Fruit fly (Drosophila melanogaster): ENCODE measurements around the gene Trmt61.

Trmt61 gene

dm6 chr3R:26036153-26037144 is 22.8 kb upstream of the Trmt61 start (continued):
- TF ChIP-seq dpn (GFP tag; optimal IDR thresholded peaks at IDR 0.05): peak; percentile 60 to 65
- peak; percentile 59 for TF ChIP-seq cato (GFP tag; optimal IDR thresholded peaks at IDR 0.05; ENCODE audit: borderline replicate concordance)
- TF ChIP-seq tap (tag; optimal IDR thresholded peaks at IDR 0.05): peak; percentile 88
- peak; percentile 98 for TF ChIP-seq CG17829 (tag; optimal IDR thresholded peaks at IDR 0.05)
- no peak for TF ChIP-seq pzg (GFP tag; optimal IDR thresholded peaks at IDR 0.05)
- TF ChIP-seq CG14965 (GFP tag; optimal IDR thresholded peaks at IDR 0.05; ENCODE audit: borderline replicate concordance): no peak
- TF ChIP-seq bbx (GFP tag; IDR thresholded peaks at IDR 0.05; ENCODE audit: partially characterized antibody): 0 out of 2 replicates have a peak, but pooled peaks have one; percentile 40
- TF ChIP-seq CoRest (tag; optimal IDR thresholded peaks at IDR 0.05): peak; percentile 96
- peak; percentile 92 for TF ChIP-seq fd102C (GFP tag; optimal IDR thresholded peaks at IDR 0.05)
- peak; percentile 68 for TF ChIP-seq CG13123 (GFP tag; optimal IDR thresholded peaks at IDR 0.05)
- TF ChIP-seq CG33557 (GFP tag; optimal IDR thresholded peaks at IDR 0.05): peak; percentile 100
- no peak for TF ChIP-seq Atf6 (GFP tag; IDR thresholded peaks at IDR 0.05)
- peak; percentile 96 for TF ChIP-seq CG2202 (tag; optimal IDR thresholded peaks at IDR 0.05)
- TF ChIP-seq gcm (GFP tag; optimal IDR thresholded peaks at IDR 0.05): peak; percentile 97
- TF ChIP-seq Dip2 (GFP tag; IDR thresholded peaks at IDR 0.05): no peak
- TF ChIP-seq Sry-β (GFP tag; optimal IDR thresholded peaks at IDR 0.05): peak; percentile 66
- no peak for TF ChIP-seq br (optimal IDR thresholded peaks at IDR 0.05)
- TF ChIP-seq slbo (GFP tag; IDR thresholded peaks at IDR 0.05): no peak
- peak; percentile 81; the same call in 1 of the 2 replicates for TF ChIP-seq CG17328 (GFP tag; IDR thresholded peaks at IDR 0.05)
- peak; percentile 56 for TF ChIP-seq Neu2 (GFP tag; optimal IDR thresholded peaks at IDR 0.05; ENCODE audit: borderline replicate concordance)
- peak; percentile 77 for TF ChIP-seq CG8281 (tag; optimal IDR thresholded peaks at IDR 0.05)
- TF ChIP-seq CG6683 (GFP tag; optimal IDR thresholded peaks at IDR 0.05): peak; percentile 63
- TF ChIP-seq Meics (GFP tag; optimal IDR thresholded peaks at IDR 0.05): peak; percentile 42
- 0 out of 2 replicates have a peak, but pooled peaks have one; percentile 38 for TF ChIP-seq stc (GFP tag; IDR thresholded peaks at IDR 0.05)
- TF ChIP-seq CHES-1-like (GFP tag; optimal IDR thresholded peaks at IDR 0.05): peak; percentile 58
- TF ChIP-seq Stat92E (GFP tag; optimal IDR thresholded peaks at IDR 0.05): peak in 1 of 3 experiments; percentile 99
- peak; percentile 99 for TF ChIP-seq CG10979 (tag; optimal IDR thresholded peaks at IDR 0.05)
- TF ChIP-seq dati (GFP tag; IDR thresholded peaks at IDR 0.05): no peak
- peak; percentile 95 for TF ChIP-seq CG13424 (tag; optimal IDR thresholded peaks at IDR 0.05)
- peak; percentile 75 for TF ChIP-seq TFAM (GFP tag; optimal IDR thresholded peaks at IDR 0.05)
- peak; percentile 98 for TF ChIP-seq nmo (GFP tag; optimal IDR thresholded peaks at IDR 0.05)
- peak; percentile 94 for TF ChIP-seq CG16815 (GFP tag; optimal IDR thresholded peaks at IDR 0.05)
- TF ChIP-seq gem (tag; optimal IDR thresholded peaks at IDR 0.05): peak; percentile 96
- TF ChIP-seq CG12104 (GFP tag; optimal IDR thresholded peaks at IDR 0.05): peak; percentile 83
- TF ChIP-seq CG14710 (tag; optimal IDR thresholded peaks at IDR 0.05): peak; percentile 98
- no peak for TF ChIP-seq schlank (tag; optimal IDR thresholded peaks at IDR 0.05)
- peak; percentile 90 for TF ChIP-seq CG7271 (tag; optimal IDR thresholded peaks at IDR 0.05)
- peak; percentile 91 for TF ChIP-seq CG11504 (tag; optimal IDR thresholded peaks at IDR 0.05)
- TF ChIP-seq ato (GFP tag; IDR thresholded peaks at IDR 0.05; ENCODE audit: partially characterized antibody): no peak; the same call in 1 of the 2 replicates
- TF ChIP-seq crc (GFP tag; optimal IDR thresholded peaks at IDR 0.05): peak; percentile 52
- peak; percentile 69 for TF ChIP-seq Awh (GFP tag; IDR thresholded peaks at IDR 0.05)
- TF ChIP-seq CG2875 (GFP tag; optimal IDR thresholded peaks at IDR 0.05): peak; percentile 93
- TF ChIP-seq CG6689 (GFP tag; IDR thresholded peaks at IDR 0.05): peak; percentile 80
- TF ChIP-seq CG31441 (GFP tag; IDR thresholded peaks at IDR 0.05): peak; percentile 98
- peak in 1 of 2 experiments; percentile 92 for TF ChIP-seq Hr78 (GFP tag; optimal IDR thresholded peaks at IDR 0.05)
- no peak for TF ChIP-seq CG1832 (GFP tag; optimal IDR thresholded peaks at IDR 0.05)
